Worm (Caenorhabditis elegans) whole organism, late embryonic: Measurements from ENCODE around the gene Y50E8A.10.

Experiments used
- C38D4.7 ChIP-seq: fragments of 200-800 bp; sonication (Bioruptor generic); optimal IDR thresholded peaks from 2 replicates; lab custom pipeline; 2018; ENCODE audit warnings: mild to moderate bottlenecking, missing genetic modification characterization, moderate library complexity, missing compliant biosample characterization
- K02D7.2 ChIP-seq: sonication (generic microtip); optimal IDR thresholded peaks from 2 replicates; lab custom pipeline; 2017; ENCODE audit warnings: mild to moderate bottlenecking, missing genetic modification characterization, missing compliant biosample characterization
- K09A11.1 ChIP-seq: sonication (generic microtip); optimal IDR thresholded peaks from 2 replicates; lab custom pipeline; 2017; ENCODE audit warnings: antibody characterized with exemption, mild to moderate bottlenecking, missing genetic modification characterization, missing compliant biosample characterization; ENCODE audit not compliant: insufficient read depth
- Y22D7AL.16 ChIP-seq: sonication (generic microtip); optimal IDR thresholded peaks from 2 replicates; lab custom pipeline; 2016; ENCODE audit warnings: missing genetic modification characterization, missing compliant biosample characterization
- ahr-1 ChIP-seq: sonication (generic microtip); optimal IDR thresholded peaks from 2 replicates; lab custom pipeline; 2016; ENCODE audit warnings: missing genetic modification characterization, missing compliant biosample characterization
- ceh-14 ChIP-seq: sonication (generic microtip); optimal IDR thresholded peaks from 2 replicates; lab custom pipeline; 2016; ENCODE audit warnings: missing genotype, missing genetic modification characterization, missing compliant biosample characterization
- ceh-18 ChIP-seq: sonication (generic microtip); optimal IDR thresholded peaks from 2 replicates; lab custom pipeline; 2016; ENCODE audit warnings: missing genetic modification characterization, missing compliant biosample characterization
- ceh-19 ChIP-seq: fragments of 200-800 bp; sonication (Bioruptor generic); optimal IDR thresholded peaks from 2 replicates; lab custom pipeline; 2018; ENCODE audit warnings: mild to moderate bottlenecking, missing genetic modification characterization, missing compliant biosample characterization
- ceh-22 ChIP-seq: sonication (generic microtip); optimal IDR thresholded peaks from 2 replicates; lab custom pipeline; 2017; ENCODE audit warnings: missing biosample characterization, missing genetic modification characterization
- ceh-31 ChIP-seq: sonication (generic microtip); optimal IDR thresholded peaks from 2 replicates; lab custom pipeline; 2016; ENCODE audit warnings: missing genetic modification characterization, missing compliant biosample characterization
- ceh-34 ChIP-seq: sonication (generic microtip); optimal IDR thresholded peaks from 2 replicates; lab custom pipeline; 2016; ENCODE audit warnings: mild to moderate bottlenecking, missing genetic modification characterization, missing compliant biosample characterization
- ceh-48 ChIP-seq: sonication (generic microtip); optimal IDR thresholded peaks from 2 replicates; lab custom pipeline; 2016; ENCODE audit warnings: missing genetic modification characterization, inconsistent platforms, missing compliant biosample characterization
- ceh-6 ChIP-seq: fragments of 200-800 bp; sonication (Bioruptor generic); optimal IDR thresholded peaks from 2 replicates; lab custom pipeline; 2018; ENCODE audit warnings: mild to moderate bottlenecking, missing genetic modification characterization, missing compliant biosample characterization
- eyg-1 ChIP-seq: sonication (generic microtip); optimal IDR thresholded peaks from 2 replicates; lab custom pipeline; 2016; ENCODE audit warnings: missing genotype, missing genetic modification characterization, missing compliant biosample characterization
- fax-1 ChIP-seq: sonication (generic microtip); optimal IDR thresholded peaks from 2 replicates; lab custom pipeline; 2016; ENCODE audit warnings: missing genotype, missing genetic modification characterization, missing compliant biosample characterization
- gmeb-2 ChIP-seq: sonication (generic microtip); optimal IDR thresholded peaks from 2 replicates; lab custom pipeline; 2016; ENCODE audit warnings: missing genetic modification characterization, inconsistent platforms, missing compliant biosample characterization
- hlh-13 ChIP-seq: fragments of 200-800 bp; sonication (Bioruptor generic); optimal IDR thresholded peaks from 2 replicates; lab custom pipeline; 2018; ENCODE audit warnings: mild to moderate bottlenecking, missing genetic modification characterization, missing compliant biosample characterization
- hlh-30 ChIP-seq: sonication (generic microtip); optimal IDR thresholded peaks from 2 replicates; lab custom pipeline; 2017; ENCODE audit warnings: antibody characterized with exemption, missing genetic modification characterization, missing compliant biosample characterization; ENCODE audit not compliant: insufficient read depth
- hlh-6 ChIP-seq: sonication (generic microtip); optimal IDR thresholded peaks from 2 replicates; lab custom pipeline; 2016; ENCODE audit warnings: missing genotype, missing genetic modification characterization, missing compliant biosample characterization
- madf-2 ChIP-seq: sonication (generic microtip); optimal IDR thresholded peaks from 2 replicates; lab custom pipeline; 2017; ENCODE audit warnings: missing genetic modification characterization, missing compliant biosample characterization
- nfya-1 ChIP-seq: sonication (generic microtip); optimal IDR thresholded peaks from 2 replicates; lab custom pipeline; 2017; ENCODE audit warnings: missing genetic modification characterization, mild to moderate bottlenecking, missing compliant biosample characterization, antibody characterized with exemption, moderate library complexity
- npax-4 ChIP-seq: sonication (generic microtip); optimal IDR thresholded peaks from 2 replicates; lab custom pipeline; 2016; ENCODE audit warnings: missing genetic modification characterization, missing compliant biosample characterization
- pag-3 ChIP-seq: sonication (generic microtip); optimal IDR thresholded peaks from 2 replicates; lab custom pipeline; 2016; ENCODE audit warnings: missing compliant biosample characterization, missing genetic modification characterization, borderline replicate concordance
- pat-9 ChIP-seq: fragments of 200-800 bp; sonication (Bioruptor generic); optimal IDR thresholded peaks from 2 replicates; lab custom pipeline; 2018; ENCODE audit warnings: mild to moderate bottlenecking, missing genetic modification characterization, moderate library complexity, missing compliant biosample characterization
- pha-2 ChIP-seq: sonication (generic microtip); optimal IDR thresholded peaks from 2 replicates; lab custom pipeline; 2017; ENCODE audit warnings: mild to moderate bottlenecking, missing genetic modification characterization, missing compliant biosample characterization
- pqm-1 ChIP-seq: sonication (generic microtip); optimal IDR thresholded peaks from 2 replicates; lab custom pipeline; 2016; ENCODE audit warnings: missing genetic modification characterization, missing compliant biosample characterization
- ref-2 ChIP-seq: sonication (generic microtip); optimal IDR thresholded peaks from 2 replicates; lab custom pipeline; 2016; ENCODE audit warnings: missing genetic modification characterization, missing compliant biosample characterization
- rnt-1 ChIP-seq: sonication (generic microtip); optimal IDR thresholded peaks from 2 replicates; lab custom pipeline; 2016; ENCODE audit warnings: missing genetic modification characterization, missing compliant biosample characterization
- sdc-2 ChIP-seq: sonication (generic microtip); optimal IDR thresholded peaks from 2 replicates; lab custom pipeline; 2016; ENCODE audit warnings: missing genotype, missing genetic modification characterization, missing compliant biosample characterization
- sox-2 ChIP-seq: fragments of 200-800 bp; sonication (Bioruptor generic); IDR thresholded peaks from 2 replicates; pipeline ENCODE4 v1.3.6; 2022; ENCODE audit warnings: missing genetic modification reagents, missing genetic modification characterization, missing compliant biosample characterization
- sox-4 ChIP-seq: sonication (generic microtip); optimal IDR thresholded peaks from 2 replicates; lab custom pipeline; 2017; ENCODE audit warnings: mild to moderate bottlenecking, missing genetic modification characterization, inconsistent platforms, missing compliant biosample characterization
- tbx-7 ChIP-seq: sonication (generic microtip); optimal IDR thresholded peaks from 2 replicates; lab custom pipeline; 2016; ENCODE audit warnings: missing genotype, missing genetic modification characterization, missing compliant biosample characterization
- ttx-3 ChIP-seq: sonication (generic microtip); optimal IDR thresholded peaks from 2 replicates; lab custom pipeline; 2016; ENCODE audit warnings: missing genetic modification reagents, missing genetic modification characterization, missing compliant biosample characterization
- unc-55 ChIP-seq: sonication (generic microtip); optimal IDR thresholded peaks from 2 replicates; lab custom pipeline; 2017; ENCODE audit warnings: missing biosample characterization, missing genetic modification reagents, missing genetic modification characterization
- ztf-16 ChIP-seq: sonication (generic microtip); optimal IDR thresholded peaks from 2 replicates; lab custom pipeline; 2017; ENCODE audit warnings: missing genetic modification characterization, missing compliant biosample characterization

The Y50E8A.10 gene

ce11 chrV:14784160-14784774 is 4.5 kb downstream of the Y50E8A.10 start, which contains the start of gene Y50E8A.12:
TSS of gene Y50E8A.12 (minus strand) at chrV:14784210.
- TF ChIP-seq ceh-18 (tag; lab: Kevin White, UChicago) (no peak), pag-3 (tag; lab: Kevin White, UChicago) (no peak), sdc-2 (tag; lab: Kevin White, UChicago) (no peak), sox-2 (GFP tag; lab: Robert Waterston, UW) (no peak), K09A11.1 (no peak), Y22D7AL.16 (tag; lab: Kevin White, UChicago) (no peak), rnt-1 (tag; lab: Kevin White, UChicago) (no peak), pat-9 (no peak), ztf-16 (no peak), hlh-13 (GFP tag; lab: Kevin White, UChicago) (no peak), npax-4 (no peak), ceh-19 (GFP tag; lab: Kevin White, UChicago) (no peak), ceh-22 (no peak), nfya-1 (tag; lab: Kevin White, UChicago) (no peak), ceh-14 (tag; lab: Kevin White, UChicago) (no peak)

ce11 chrV:14784787-14785186 is 5.0 kb downstream of the Y50E8A.10 start:
- TF ChIP-seq sox-4 (tag; lab: Kevin White, UChicago) (no peak), hlh-30 (tag; lab: Kevin White, UChicago) (no peak), nfya-1 (tag; lab: Kevin White, UChicago) (peak; percentile 88), Y22D7AL.16 (tag; lab: Kevin White, UChicago) (no peak)
- TF ChIP-seq, all 69 proteins: peak for 1

- TF ChIP-seq ceh-48 (no peak), npax-4 (no peak), pqm-1 (tag; lab: Kevin White, UChicago) (no peak), sox-4 (tag; lab: Kevin White, UChicago) (no peak), madf-2 (tag; lab: Kevin White, UChicago) (no peak)
Measured at ce11 chrV:14788462-14788861, 8.7 kb downstream of the Y50E8A.10 start.

ce11 chrV:14790792-14791191 is 11.0 kb downstream of the Y50E8A.10 start:
- TF ChIP-seq ahr-1 (tag; lab: Kevin White, UChicago) (no peak), unc-55 (GFP tag; lab: Kevin White, UChicago) (peak; percentile 72), ceh-34 (tag; lab: Kevin White, UChicago) (peak; percentile 89), ttx-3 (tag; lab: Kevin White, UChicago) (no peak), K09A11.1 (no peak)

ce11 chrV:14791703-14792102 is 11.9 kb downstream of the Y50E8A.10 start:
- TF ChIP-seq eyg-1 (no peak), gmeb-2 (tag; lab: Kevin White, UChicago) (no peak), tbx-7 (tag; lab: Kevin White, UChicago) (no peak), C38D4.7 (GFP tag; lab: Kevin White, UChicago) (no peak), ttx-3 (tag; lab: Kevin White, UChicago) (no peak), ceh-31 (no peak), K02D7.2 (tag; lab: Kevin White, UChicago) (no peak), unc-55 (GFP tag; lab: Kevin White, UChicago) (no peak), hlh-6 (no peak), sox-2 (GFP tag; lab: Robert Waterston, UW) (no peak), npax-4 (no peak), rnt-1 (tag; lab: Kevin White, UChicago) (no peak)

- TF ChIP-seq ceh-31 (peak; percentile 35), hlh-30 (tag; lab: Kevin White, UChicago) (no peak), fax-1 (tag; lab: Kevin White, UChicago) (no peak), pha-2 (tag; lab: Kevin White, UChicago) (no peak), ref-2 (tag; lab: Kevin White, UChicago) (peak; percentile 65), ceh-6 (GFP tag; lab: Kevin White, UChicago) (peak; percentile 2)
Measured at ce11 chrV:14792346-14792745, 12.6 kb downstream of the Y50E8A.10 start.
